Worm (Caenorhabditis elegans) whole organism, L4/young adult: ENCODE results near the gene spe-19.

ENCODE experiments used
- W03F9.2 ChIP-seq: fragments of 150-350 bp; optimal IDR thresholded peaks from 2 replicates; lab custom pipeline; 2014; ENCODE audit warnings: missing biosample characterization, missing genetic modification characterization
- dao-5 ChIP-seq: sonication (generic microtip); optimal IDR thresholded peaks from 2 replicates; lab custom pipeline; 2016; ENCODE audit warnings: missing genotype, missing genetic modification characterization, moderate library complexity, missing compliant biosample characterization

ce11 chrV:20021347-20021746 lies 25.9 kb downstream of the spe-19 start:
- TF ChIP-seq W03F9.2 (tag; lab: Kevin White, UChicago): no peak
- TF ChIP-seq dao-5 (tag; lab: Kevin White, UChicago): no peak
